Worm (Caenorhabditis elegans): ENCODE measurements around the gene kin-18.

DNA sequence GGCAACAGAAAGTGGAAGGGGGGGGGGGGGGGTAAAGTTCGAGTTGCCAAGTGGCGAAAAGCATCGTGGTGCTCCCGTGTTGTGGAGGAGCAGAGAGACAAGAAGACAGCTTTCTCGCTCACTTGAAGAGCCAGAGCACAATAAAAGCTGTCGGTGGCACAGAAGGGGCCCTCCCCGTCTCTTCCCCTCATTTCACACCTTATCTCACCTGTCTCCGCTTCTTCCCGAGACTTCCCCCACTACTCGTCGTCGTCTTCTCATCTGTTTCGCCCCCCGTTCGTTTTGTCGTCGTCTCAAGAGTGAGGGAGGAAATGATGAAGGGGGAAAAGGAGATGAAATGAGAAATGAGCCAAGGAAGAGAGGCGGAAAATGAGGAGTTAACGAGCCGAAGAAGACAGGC lies 20.0 kb downstream of the kin-18 start:
- no peak for TF ChIP-seq him-1 (tag; optimal IDR thresholded peaks at IDR 0.05)
- no peak for TF ChIP-seq dao-5 (tag; optimal IDR thresholded peaks at IDR 0.05)
- no peak for TF ChIP-seq W03F9.2 (tag; optimal IDR thresholded peaks at IDR 0.05)

Measured in whole organism, L4/young adult.